Fruit fly (Drosophila melanogaster) S2 (cell line): ENCODE results near the gene CG13893.

ENCODE experiments used
- CG8478 ChIP-seq: fragments of >200 bp; optimal IDR thresholded peaks from 2 replicates; lab custom pipeline; 2018
- CTCF ChIP-seq, 2 experiments: fragments of >200 bp; optimal IDR thresholded peaks; 2 replicates each; lab custom pipeline; 2018

Gene CG13893

DNA sequence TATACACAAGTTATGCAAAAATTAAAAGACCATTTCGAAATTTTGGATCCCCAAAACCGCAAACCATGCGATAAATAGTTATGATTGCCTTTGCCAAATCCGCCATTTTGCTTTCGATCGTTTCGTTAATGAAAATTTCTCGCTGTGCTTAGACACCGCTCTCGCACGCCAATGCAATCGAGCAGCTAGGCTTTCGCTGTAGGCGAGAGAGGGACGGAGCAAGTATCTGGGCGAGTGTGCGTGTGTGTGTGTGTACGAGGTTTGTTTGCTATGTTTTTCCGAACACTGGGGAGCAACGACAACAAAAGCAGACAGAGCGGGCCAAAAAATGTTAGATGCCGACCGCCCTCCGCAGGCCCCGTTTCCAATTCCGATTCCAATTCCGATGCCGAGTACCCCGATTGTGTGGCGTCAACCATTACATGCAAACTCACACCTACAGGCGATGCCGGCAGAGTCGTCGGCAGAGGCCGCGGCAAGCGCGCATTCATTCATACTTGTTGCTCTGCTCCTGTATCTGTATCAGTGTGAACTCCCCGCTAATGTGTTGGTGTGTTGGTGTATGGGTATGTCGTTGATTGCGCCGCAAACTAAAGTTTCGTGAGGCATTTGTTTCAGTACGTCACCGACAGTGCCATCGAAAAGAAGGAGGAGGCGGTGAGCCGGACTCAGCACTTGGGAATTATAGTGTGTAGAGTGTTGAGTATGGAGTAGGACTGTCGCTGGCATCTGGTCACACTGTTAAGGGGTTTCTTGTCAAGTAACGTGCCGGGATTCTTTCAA is 24.2 kb upstream of the CG13893 start:
- TF ChIP-seq CTCF (optimal IDR thresholded peaks at IDR 0.05; lab: Kevin White, UChicago): no peak

DNA sequence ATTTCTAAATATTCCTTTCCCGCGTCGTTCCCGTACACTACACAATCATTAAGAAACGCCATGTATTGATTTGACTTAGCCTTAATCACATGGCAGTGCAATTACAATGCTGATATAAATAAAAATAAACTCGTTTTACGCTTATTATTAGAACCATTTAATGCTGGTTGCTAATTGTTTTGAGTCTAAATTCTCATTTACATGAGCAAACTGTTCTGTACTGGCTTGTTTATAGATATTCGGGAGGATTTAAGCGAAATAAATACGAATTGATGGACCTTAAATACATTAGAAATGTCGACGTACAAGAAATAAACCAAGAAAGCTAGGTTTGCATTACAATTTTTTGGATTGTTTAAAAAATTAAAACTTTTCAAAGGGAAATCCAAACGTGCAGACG is 23.6 kb upstream of the CG13893 start:
- TF ChIP-seq CG8478 (lab: Kevin White, UChicago) (no peak), CTCF (optimal IDR thresholded peaks at IDR 0.05; lab: Kevin White, UChicago) (no peak)

DNA sequence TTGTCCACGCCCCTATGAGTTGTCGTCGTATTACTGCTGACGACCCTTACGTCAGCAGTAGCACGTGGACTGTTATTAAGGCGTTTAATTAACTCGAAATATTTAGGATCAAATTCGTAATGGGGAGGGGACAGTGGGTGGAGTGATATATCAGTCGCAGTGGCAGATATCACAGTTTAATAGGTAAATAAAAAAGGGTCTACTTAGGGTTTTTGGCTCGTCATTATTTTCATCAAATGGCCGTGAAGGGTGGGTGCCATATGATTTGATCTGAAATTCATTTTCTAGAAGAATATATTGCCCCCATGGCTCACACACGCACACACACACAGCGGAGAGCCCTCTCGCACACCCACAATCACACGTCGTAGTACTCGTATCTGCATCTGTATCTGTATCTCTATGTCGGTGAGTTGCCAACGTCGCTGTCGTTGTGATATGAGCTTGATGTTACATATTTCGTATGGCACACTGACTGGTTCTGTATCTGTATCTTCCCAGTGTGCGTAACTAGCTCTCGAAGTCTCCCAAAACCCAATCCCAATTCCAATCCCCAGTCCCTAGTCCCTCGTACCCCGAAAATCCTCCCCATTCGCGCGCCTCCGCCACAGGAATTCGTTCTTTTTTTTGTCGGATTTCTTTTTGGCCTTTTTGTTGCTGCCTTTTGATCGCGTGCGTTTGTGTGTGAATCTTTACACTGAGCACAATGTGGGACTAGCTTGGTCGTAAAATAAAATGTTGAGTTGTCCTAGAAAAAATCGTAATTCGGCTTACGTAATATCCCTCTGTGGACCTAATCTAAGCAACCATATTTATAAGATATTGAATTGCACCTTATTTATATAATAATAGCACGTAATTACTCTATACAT is 22.9 kb upstream of the CG13893 start:
- TF ChIP-seq CG8478 (lab: Kevin White, UChicago) (no peak), CTCF (optimal IDR thresholded peaks at IDR 0.05; lab: Kevin White, UChicago) (no peak)

DNA sequence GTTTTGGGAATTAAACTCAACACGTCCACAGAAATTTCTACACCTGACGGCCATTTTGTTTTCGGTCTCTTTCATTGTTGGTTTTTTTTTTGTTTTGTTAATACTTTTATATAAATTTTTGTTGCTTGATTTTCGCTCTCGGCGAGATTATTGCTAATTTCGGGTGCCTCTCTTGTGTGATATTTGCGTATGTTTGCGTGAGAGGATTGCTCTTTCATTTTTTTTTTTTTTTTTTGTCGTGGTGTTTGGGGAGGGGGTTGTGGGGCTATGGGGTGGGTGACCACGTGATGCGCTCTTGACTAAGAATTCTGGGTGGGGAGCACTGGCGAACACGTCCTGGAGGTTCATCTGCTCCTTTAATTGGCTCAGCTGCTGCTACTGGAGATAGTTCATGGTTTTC is 22.1 kb upstream of the CG13893 start:
- TF ChIP-seq CTCF (optimal IDR thresholded peaks at IDR 0.05; lab: Kevin White, UChicago): no peak
- TF ChIP-seq CG8478 (lab: Kevin White, UChicago): no peak

DNA sequence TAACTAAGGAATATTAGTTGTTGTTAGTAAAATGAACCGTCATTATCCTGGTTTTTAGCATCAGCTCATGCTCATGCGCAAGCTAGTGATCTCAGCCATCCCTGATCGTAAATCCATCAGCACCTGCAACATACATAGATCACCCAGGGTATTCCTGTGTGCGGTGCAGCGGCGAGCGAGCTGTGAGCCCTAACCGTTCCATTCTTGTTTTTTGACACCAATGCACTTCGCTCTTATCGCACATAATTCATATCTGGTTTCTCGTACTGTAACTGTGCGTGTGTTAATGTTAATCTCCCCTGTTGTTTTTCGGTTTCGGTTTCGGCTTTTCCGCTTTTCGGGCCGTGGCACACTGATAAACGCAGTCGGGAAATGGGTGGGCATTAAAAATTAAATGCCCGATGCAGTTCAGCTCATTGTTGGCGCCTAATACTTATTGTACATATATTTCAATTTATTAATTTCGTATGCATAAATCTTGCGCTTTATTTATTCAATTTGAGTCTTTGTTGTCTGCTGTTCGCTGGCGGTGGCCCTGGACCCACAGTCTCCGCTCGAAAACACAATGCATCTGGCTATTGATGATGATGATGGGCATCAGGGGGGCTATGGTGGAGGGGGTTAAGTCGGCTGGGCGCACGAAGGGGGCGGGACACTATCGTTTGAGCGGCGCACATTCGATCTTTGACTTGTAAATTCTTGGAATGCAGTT is 20.6 kb upstream of the CG13893 start:
- TF ChIP-seq CTCF (optimal IDR thresholded peaks at IDR 0.05; lab: Kevin White, UChicago) (no peak), CG8478 (lab: Kevin White, UChicago) (no peak)

DNA sequence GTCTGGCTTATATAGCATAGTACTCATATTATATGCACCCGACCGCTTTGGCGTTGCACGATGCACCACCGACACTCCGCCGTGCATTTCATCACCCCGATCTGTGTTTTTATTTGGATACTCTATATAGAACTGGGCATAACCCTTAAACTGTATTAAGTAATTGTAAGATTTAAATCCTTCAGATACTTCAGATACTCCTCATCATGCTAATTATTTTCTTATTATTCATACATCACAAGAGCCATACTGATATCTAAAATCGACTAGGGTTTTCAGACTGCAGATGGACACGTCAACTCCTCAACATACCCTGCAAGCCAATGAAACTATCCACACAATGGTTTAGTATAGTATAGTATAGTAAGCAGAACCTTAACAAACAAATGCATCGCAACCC is 19.7 kb upstream of the CG13893 start:
- no peak for TF ChIP-seq CTCF (optimal IDR thresholded peaks at IDR 0.05; lab: Kevin White, UChicago)
- no peak for TF ChIP-seq CG8478 (lab: Kevin White, UChicago)

DNA sequence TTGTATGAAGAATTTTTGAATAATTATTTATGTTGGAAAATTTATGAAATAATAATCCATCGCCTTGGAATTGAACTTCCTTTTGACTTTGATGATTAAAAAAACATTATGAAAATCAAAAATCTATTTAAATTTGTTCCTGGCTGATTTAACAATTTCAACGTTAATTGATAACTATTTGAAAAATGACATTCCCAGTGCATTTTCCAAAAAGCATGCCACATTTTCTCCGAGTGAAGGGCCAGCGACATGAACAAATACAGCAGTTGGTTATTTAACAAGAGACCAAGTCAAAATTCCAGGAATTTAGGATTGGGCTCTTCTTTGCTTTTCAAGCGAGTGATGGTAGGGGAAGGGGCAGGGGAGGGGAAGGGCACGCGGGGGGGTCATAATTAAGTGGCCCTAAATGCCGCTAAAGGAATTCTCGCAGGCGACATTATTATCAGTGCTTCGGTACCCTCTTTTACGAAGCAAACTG is 18.6 kb upstream of the CG13893 start:
- TF ChIP-seq CTCF (optimal IDR thresholded peaks at IDR 0.05; lab: Kevin White, UChicago): no peak
- TF ChIP-seq CG8478 (lab: Kevin White, UChicago): no peak

DNA sequence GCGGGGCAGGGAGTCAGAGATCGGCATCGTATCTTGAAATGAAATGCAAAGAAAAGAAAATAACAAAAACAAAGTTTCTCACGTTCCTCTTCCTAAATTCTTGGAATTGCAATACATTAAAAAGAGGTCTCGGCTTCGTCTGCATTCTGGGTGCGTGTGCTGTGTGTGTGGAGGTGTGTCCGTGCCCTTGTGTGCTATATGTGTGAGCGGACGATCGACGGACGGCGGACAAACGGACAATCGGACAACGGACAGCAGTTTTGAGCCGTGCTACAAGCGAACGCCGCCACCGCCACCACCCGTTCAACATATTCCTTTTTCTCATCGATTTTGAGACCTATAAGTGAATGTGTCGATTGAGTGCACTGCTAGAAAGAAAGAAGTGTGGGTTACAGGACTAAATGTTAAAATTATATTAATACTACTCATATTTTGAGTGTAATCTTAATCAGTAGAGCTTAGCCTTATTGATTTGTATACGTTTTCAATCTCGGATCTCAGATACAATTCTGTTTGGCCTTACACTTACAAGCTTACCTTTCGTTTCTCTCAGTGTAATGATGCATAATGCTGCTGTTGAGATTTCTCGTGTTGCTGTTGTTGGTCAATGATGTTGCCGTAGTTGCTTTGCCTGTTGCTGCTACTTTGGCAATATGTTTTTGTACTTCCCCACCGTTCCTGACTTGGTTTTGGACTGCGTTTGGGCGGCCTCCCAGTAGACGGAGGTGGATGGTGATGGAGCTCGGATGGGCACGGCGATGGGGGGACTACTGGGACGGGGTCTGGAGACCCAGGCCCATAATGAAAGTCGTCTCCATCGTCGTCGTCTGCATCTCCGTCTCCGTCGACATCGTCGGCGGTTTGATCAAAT is 17.5 kb upstream of the CG13893 start:
- no peak for TF ChIP-seq CG8478 (lab: Kevin White, UChicago)
- no peak for TF ChIP-seq CTCF (optimal IDR thresholded peaks at IDR 0.05; lab: Kevin White, UChicago)

DNA sequence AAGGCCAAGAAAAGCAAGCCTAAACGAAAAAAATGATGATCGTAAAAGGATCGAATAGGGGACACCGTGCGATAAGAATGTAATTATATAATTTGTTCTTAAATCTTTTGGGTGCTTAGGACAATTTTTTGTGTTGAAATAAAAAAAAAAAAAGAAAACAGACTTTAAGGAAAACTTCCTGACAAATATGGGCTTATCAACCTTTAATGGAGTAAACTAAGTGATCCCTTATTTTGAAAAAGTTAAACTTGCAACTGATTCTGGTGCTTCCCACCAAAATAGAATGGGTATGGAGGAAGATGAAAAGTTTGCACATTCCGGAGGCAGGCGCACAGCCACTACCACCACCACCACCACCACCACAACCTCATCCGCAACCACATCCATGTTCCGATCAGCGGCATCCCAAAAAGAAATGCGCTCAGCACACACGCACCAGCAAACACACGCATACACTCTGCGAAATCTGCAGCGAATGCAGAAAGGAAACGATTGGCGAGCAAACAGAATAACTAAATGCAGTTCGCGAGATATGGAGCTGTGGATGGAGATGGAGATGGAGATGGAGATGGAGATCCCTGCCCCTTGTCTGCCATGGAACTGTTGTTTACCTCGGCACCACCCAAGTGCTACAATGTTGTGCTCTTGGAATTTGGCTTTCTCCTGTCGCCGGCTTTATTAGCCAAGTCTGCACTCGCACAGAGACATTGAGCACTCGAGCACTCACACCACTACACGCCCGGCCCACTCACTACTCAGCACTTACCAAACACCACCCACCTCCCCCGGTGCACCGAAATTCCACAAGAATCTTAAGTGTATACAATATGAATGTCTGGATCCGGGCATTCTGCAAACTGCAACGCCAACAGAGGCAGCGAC is 15.9 kb upstream of the CG13893 start:
- no peak for TF ChIP-seq CTCF (optimal IDR thresholded peaks at IDR 0.05; lab: Kevin White, UChicago)

DNA sequence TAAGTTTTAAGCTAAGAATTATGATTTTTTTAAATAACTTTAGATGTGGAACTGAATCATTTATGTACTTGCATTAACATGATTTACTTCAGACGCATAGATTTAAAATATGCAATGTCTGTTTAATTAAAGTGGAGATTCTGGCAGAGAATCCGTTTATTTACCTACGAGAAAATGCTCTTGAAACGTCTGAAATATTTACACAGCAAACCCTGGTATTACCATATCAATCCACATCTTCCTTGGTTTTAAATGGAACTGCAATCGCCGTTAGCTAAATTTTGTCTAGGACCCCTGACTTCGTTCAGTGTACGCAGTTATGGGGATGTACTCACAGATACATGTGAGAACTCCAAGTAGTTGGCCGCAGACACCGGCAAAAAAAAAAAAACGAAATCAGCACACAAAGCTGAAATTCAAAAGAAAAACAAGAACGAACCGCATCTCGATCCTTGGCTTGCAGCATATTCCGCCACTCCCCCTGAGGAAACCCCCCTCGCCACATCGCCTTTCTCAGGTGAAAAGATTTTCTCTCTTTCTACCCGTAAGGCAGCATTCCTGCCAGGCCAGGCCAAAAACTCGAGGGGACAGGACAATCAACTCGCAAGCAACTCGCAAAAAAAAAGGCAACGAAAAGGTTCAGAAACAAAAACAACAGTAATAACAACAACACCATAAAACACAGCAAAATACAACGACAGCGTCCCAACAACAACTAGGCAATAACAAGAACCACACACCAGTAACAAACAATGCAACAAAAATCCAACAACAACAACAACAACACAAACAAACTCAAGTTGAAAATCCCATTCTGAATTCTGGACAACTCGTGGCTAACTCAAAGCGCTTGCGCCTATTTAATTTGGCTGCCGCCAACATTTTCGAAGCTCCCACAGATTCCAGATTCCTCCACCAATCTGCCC is 14.8 kb upstream of the CG13893 start:
- TF ChIP-seq CG8478 (lab: Kevin White, UChicago) (no peak), CTCF (optimal IDR thresholded peaks at IDR 0.05; lab: Kevin White, UChicago) (no peak)

DNA sequence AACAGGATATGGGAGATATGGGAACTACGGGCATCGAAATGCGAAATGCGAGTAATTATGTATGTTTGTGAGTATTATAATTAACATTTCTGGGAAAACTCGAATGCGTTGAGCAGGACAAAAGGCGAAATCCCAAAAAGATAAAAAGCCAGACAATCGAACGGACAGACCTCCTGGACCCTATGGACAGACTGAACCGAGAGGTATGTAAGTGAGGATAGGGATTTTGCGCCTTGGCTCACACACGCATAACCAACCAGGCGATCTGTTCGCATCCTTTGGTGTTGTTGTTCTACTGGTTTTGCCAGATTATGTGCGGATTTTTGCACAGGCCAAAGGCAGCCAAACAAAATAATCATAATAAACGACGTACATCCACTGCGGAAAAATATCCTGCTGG is 14.1 kb upstream of the CG13893 start:
- no peak for TF ChIP-seq CTCF (optimal IDR thresholded peaks at IDR 0.05; lab: Kevin White, UChicago)
- no peak for TF ChIP-seq CG8478 (lab: Kevin White, UChicago)
